Fruit fly (Drosophila melanogaster): ENCODE measurements around the gene Wnt10.
A peak's percentile ranks its signal among the peaks of the same experiment; 100 is the strongest.

The Wnt10 gene

DNA sequence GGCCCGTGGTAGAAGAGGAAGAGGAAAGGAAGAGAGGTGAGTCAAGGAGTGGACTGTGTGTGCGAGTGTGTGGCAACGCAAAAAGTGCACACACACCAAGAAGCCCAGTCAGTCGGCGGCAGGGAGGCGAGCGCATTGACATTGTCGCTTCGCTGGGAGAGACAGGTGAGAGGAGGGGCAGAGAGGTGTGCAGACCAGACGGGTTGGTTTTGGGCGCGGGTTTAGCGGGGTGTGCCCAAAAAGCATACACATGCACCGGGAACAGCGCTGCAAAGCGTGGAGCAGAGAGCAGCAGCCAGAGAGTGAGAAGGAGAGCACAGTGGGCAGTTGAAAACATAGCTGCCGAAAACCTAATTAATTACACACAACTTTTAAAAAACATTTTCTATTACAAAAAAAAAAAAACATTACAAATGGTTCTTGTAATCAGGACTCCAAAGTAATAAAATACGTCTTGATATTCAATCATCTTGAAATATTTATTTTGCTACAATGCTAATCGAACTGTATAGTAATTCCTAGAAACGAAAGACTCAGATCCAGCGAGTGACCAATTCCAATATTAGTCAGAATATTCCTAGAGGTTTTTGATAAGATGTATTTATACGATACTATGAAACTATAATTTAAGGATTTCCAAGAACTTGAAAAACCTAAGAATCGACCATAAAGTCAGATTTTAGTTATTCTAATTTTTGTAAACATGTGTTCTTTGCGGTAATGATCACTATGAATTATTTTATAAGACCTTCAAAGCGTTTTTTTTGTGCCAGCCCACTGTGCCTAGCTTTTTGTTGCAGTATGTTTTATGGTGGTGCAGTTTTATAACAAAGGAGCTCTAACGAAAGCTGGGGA is 59.5 kb downstream of the Wnt10 start (continued):
- TF ChIP-seq Ets65A (GFP tag) (no peak), GATAe (GFP tag; conservative IDR thresholded peaks at IDR 0.05) (no peak), CG12769 (tag; optimal IDR thresholded peaks at IDR 0.05) (no peak), Sox102F (GFP tag; optimal IDR thresholded peaks at IDR 0.05) (peak; percentile 14), CG14667 (GFP tag; IDR thresholded peaks at IDR 0.05) (no peak), CG3407 (GFP tag; optimal IDR thresholded peaks at IDR 0.05) (peak; percentile 3), TFAM (GFP tag; optimal IDR thresholded peaks at IDR 0.05) (no peak), tio (GFP tag; optimal IDR thresholded peaks at IDR 0.05) (peak; percentile 27), CG11085 (GFP tag; IDR thresholded peaks at IDR 0.05) (no peak), tna (GFP tag; IDR thresholded peaks at IDR 0.05; ENCODE audit: partially characterized antibody) (no peak), CG7357 (GFP tag; IDR thresholded peaks at IDR 0.05) (no peak), rib (GFP tag; IDR thresholded peaks at IDR 0.05) (peak; percentile 28; the same call in 1 of the 2 replicates), MBD-R2 (GFP tag; IDR thresholded peaks at IDR 0.05) (no peak), CG31388 (GFP tag; optimal IDR thresholded peaks at IDR 0.05) (no peak), lab (GFP tag; optimal IDR thresholded peaks at IDR 0.05) (no peak), CG8089 (GFP tag; optimal IDR thresholded peaks at IDR 0.05) (no peak), Aef1 (GFP tag; IDR thresholded peaks at IDR 0.05) (no peak), phol (tag; optimal IDR thresholded peaks at IDR 0.05) (peak; percentile 24), Drgx (GFP tag; IDR thresholded peaks at IDR 0.05) (peak; percentile 65), Ssrp (tag; optimal IDR thresholded peaks at IDR 0.05) (peak; percentile 6), CG12299 (tag; optimal IDR thresholded peaks at IDR 0.05) (no peak), sd (tag; optimal IDR thresholded peaks at IDR 0.05) (no peak), CG10462 (GFP tag; optimal IDR thresholded peaks at IDR 0.05) (no peak), CG13624 (GFP tag; optimal IDR thresholded peaks at IDR 0.05) (no peak), gsb (GFP tag; IDR thresholded peaks at IDR 0.05) (0 out of 2 replicates have a peak, but pooled peaks have one; percentile 13), eyg (GFP tag; optimal IDR thresholded peaks at IDR 0.05) (no peak), Blimp-1 (GFP tag; optimal IDR thresholded peaks at IDR 0.05) (peak; percentile 2), CG30020 (tag; optimal IDR thresholded peaks at IDR 0.05) (no peak), CG1647 (GFP tag; optimal IDR thresholded peaks at IDR 0.05) (no peak), Gug (GFP tag; IDR thresholded peaks at IDR 0.05) (no peak), wdn (GFP tag; IDR thresholded peaks at IDR 0.05) (no peak), ATbp (GFP tag; optimal IDR thresholded peaks at IDR 0.05) (peak; percentile 22), CG11504 (tag; optimal IDR thresholded peaks at IDR 0.05) (peak; percentile 27), CG4820 (GFP tag; optimal IDR thresholded peaks at IDR 0.05) (peak; percentile 21), sob (GFP tag; IDR thresholded peaks at IDR 0.05) (0 out of 2 replicates have a peak, but pooled peaks have one; percentile 15), CG15601 (tag; optimal IDR thresholded peaks at IDR 0.05) (peak; percentile 0), CG6854 (GFP tag; optimal IDR thresholded peaks at IDR 0.05) (no peak), Neu2 (GFP tag; optimal IDR thresholded peaks at IDR 0.05; ENCODE audit: borderline replicate concordance) (no peak), E2f2 (GFP tag; IDR thresholded peaks at IDR 0.05) (peak; percentile 22; the same call in 1 of the 2 replicates), Trl (optimal IDR thresholded peaks at IDR 0.05) (peak in 1 of 2 experiments; percentile 47), Trl (GFP tag; optimal IDR thresholded peaks at IDR 0.05) (no peak), slbo (GFP tag; IDR thresholded peaks at IDR 0.05) (no peak), Dll (GFP tag; IDR thresholded peaks at IDR 0.05; ENCODE audit: partially characterized antibody) (no peak), crc (GFP tag; optimal IDR thresholded peaks at IDR 0.05) (no peak), otp (GFP tag; IDR thresholded peaks at IDR 0.05) (no peak), CG14050 (GFP tag; IDR thresholded peaks at IDR 0.05) (no peak), fd64A (GFP tag; optimal IDR thresholded peaks at IDR 0.05) (no peak), Atf3 (GFP tag; optimal IDR thresholded peaks at IDR 0.05) (no peak), trh (GFP tag; optimal IDR thresholded peaks at IDR 0.05) (no peak), sim (GFP tag; IDR thresholded peaks at IDR 0.05) (0 out of 2 replicates have a peak, but pooled peaks have one; percentile 39)
